Fruit fly (Drosophila melanogaster) whole organism, adult: ENCODE results near the gene Pus10.

Experiments used
- CG1620 ChIP-seq: fragments of 200-800 bp; sonication (Bioruptor generic); optimal IDR thresholded peaks from 2 replicates; lab custom pipeline; 2016; ENCODE audit warnings: missing biosample characterization, missing genetic modification characterization
- CG33017 ChIP-seq: fragments of 200-800 bp; sonication (Bioruptor generic); optimal IDR thresholded peaks from 2 replicates; lab custom pipeline; 2018; ENCODE audit warnings: missing biosample characterization, mild to moderate bottlenecking, missing genetic modification characterization, moderate library complexity
- CG5204 ChIP-seq: fragments of 200-800 bp; sonication (Bioruptor generic); optimal IDR thresholded peaks from 2 replicates; lab custom pipeline; 2016; ENCODE audit warnings: missing biosample characterization, missing genetic modification characterization
- Crg-1 ChIP-seq: fragments of 200-800 bp; sonication (Bioruptor generic); optimal IDR thresholded peaks from 2 replicates; lab custom pipeline; 2016; ENCODE audit warnings: missing biosample characterization, missing genetic modification characterization
- Hr96 ChIP-seq: fragments of 200-800 bp; sonication (Bioruptor generic); optimal IDR thresholded peaks from 2 replicates; lab custom pipeline; 2016; ENCODE audit warnings: missing biosample characterization, missing genetic modification characterization
- cic ChIP-seq: fragments of 200-800 bp; sonication (Bioruptor generic); optimal IDR thresholded peaks from 2 replicates; lab custom pipeline; 2017; ENCODE audit warnings: missing biosample characterization, mild to moderate bottlenecking, missing genetic modification characterization, moderate library complexity
- cnc ChIP-seq, 2 experiments: fragments of >200 bp; optimal IDR thresholded peaks; 2 replicates each; lab custom pipeline; 2017
- kay ChIP-seq: fragments of 200-800 bp; sonication (Bioruptor generic); peaks from one replicate; lab custom pipeline; 2016; ENCODE audit warnings: missing biosample characterization, missing genetic modification characterization, borderline replicate concordance
- pad ChIP-seq: fragments of 200-800 bp; sonication (Bioruptor generic); optimal IDR thresholded peaks from 3 replicates; lab custom pipeline; 2017; ENCODE audit warnings: missing biosample characterization, missing genetic modification characterization, mild to moderate bottlenecking, moderate library complexity, missing genetic modification reagents
- toe ChIP-seq: fragments of 200-800 bp; sonication (Bioruptor generic); optimal IDR thresholded peaks from 2 replicates; lab custom pipeline; 2016; ENCODE audit warnings: missing biosample characterization, missing genetic modification characterization

- TF ChIP-seq cic (GFP tag; lab: Kevin White, UChicago) (no peak), CG1620 (GFP tag; lab: Kevin White, UChicago) (no peak), pad (GFP tag; lab: Kevin White, UChicago) (no peak), CG5204 (GFP tag; lab: Kevin White, UChicago) (no peak), CG33017 (no peak), cnc (optimal IDR thresholded peaks at IDR 0.05; lab: Kevin White, UChicago) (no peak), Crg-1 (GFP tag; lab: Kevin White, UChicago) (no peak), kay (GFP tag; lab: Kevin White, UChicago) (no peak), Hr96 (GFP tag; lab: Kevin White, UChicago) (no peak), toe (no peak)
Observed at dm6 chr2L:121456-121831, 33.7 kb downstream of the Pus10 start, which contains the start of gene CG4822.
